Worm (Caenorhabditis elegans): ENCODE data around the gene B0348.1.

DNA sequence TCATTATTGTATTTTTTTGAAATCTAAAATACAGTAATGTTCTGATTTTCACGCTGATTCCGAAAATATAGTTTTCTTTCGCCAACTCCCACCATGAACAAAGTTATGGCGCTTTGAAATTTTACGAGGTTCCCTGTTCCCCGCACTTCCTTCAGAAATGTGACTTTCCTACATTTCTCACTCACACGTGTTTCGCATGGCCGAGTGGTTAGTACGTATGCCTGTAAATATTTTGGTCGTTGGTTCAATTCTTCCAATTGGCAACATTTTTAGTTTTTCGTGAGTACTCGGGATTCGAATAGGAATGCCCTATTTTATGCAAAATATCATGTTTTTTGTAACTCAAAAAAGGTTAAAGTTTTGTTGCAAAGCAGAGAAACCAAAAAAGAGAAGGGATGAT lies 4.6 kb downstream of the B0348.1 start:
- no peak for TF ChIP-seq ztf-4 (tag; optimal IDR thresholded peaks at IDR 0.05)
- TF ChIP-seq ztf-11 (tag; optimal IDR thresholded peaks at IDR 0.05): no peak
- no peak for TF ChIP-seq pqm-1 (tag; optimal IDR thresholded peaks at IDR 0.05)
- TF ChIP-seq egl-27 (tag; optimal IDR thresholded peaks at IDR 0.05): no peak
- peak; percentile 20 for TF ChIP-seq nfya-1 (tag; optimal IDR thresholded peaks at IDR 0.05; ENCODE audit: insufficient read depth)
- no peak for TF ChIP-seq nhr-12 (tag; optimal IDR thresholded peaks at IDR 0.05)
- no peak for TF ChIP-seq skn-1 (tag; optimal IDR thresholded peaks at IDR 0.05)
- TF ChIP-seq snpc-4 (tag; optimal IDR thresholded peaks at IDR 0.05): no peak
- no peak for TF ChIP-seq sea-2 (GFP tag; optimal IDR thresholded peaks at IDR 0.05)
- no peak for TF ChIP-seq nhr-11 (tag; optimal IDR thresholded peaks at IDR 0.05)
- TF ChIP-seq daf-12 (tag; optimal IDR thresholded peaks at IDR 0.05): no peak
- no peak for TF ChIP-seq unc-39 (tag; optimal IDR thresholded peaks at IDR 0.05)

Data from whole organism, L3 larva.